Worm (Caenorhabditis elegans) whole organism, late embryonic: ENCODE measurements around the gene T06E6.10.

Experiments used
- C08G9.2 ChIP-seq: sonication (generic microtip); optimal IDR thresholded peaks from 2 replicates; lab custom pipeline; 2016; ENCODE audit warnings: mild to moderate bottlenecking, missing genetic modification characterization, moderate library complexity, missing compliant biosample characterization
- C38D4.7 ChIP-seq: fragments of 200-800 bp; sonication (Bioruptor generic); optimal IDR thresholded peaks from 2 replicates; lab custom pipeline; 2018; ENCODE audit warnings: mild to moderate bottlenecking, missing genetic modification characterization, moderate library complexity, missing compliant biosample characterization
- Y22D7AL.16 ChIP-seq: sonication (generic microtip); optimal IDR thresholded peaks from 2 replicates; lab custom pipeline; 2016; ENCODE audit warnings: missing genetic modification characterization, missing compliant biosample characterization
- ceh-14 ChIP-seq: sonication (generic microtip); optimal IDR thresholded peaks from 2 replicates; lab custom pipeline; 2016; ENCODE audit warnings: missing genotype, missing genetic modification characterization, missing compliant biosample characterization
- ceh-18 ChIP-seq: sonication (generic microtip); optimal IDR thresholded peaks from 2 replicates; lab custom pipeline; 2016; ENCODE audit warnings: missing genetic modification characterization, missing compliant biosample characterization
- ceh-19 ChIP-seq: fragments of 200-800 bp; sonication (Bioruptor generic); optimal IDR thresholded peaks from 2 replicates; lab custom pipeline; 2018; ENCODE audit warnings: mild to moderate bottlenecking, missing genetic modification characterization, missing compliant biosample characterization
- ceh-2 ChIP-seq: sonication (generic microtip); optimal IDR thresholded peaks from 2 replicates; lab custom pipeline; 2016; ENCODE audit warnings: missing genotype, missing genetic modification characterization, missing compliant biosample characterization
- ceh-24 ChIP-seq: sonication (generic microtip); optimal IDR thresholded peaks from 2 replicates; lab custom pipeline; 2016; ENCODE audit warnings: mild to moderate bottlenecking, missing genetic modification characterization, missing compliant biosample characterization
- ceh-34 ChIP-seq: sonication (generic microtip); optimal IDR thresholded peaks from 2 replicates; lab custom pipeline; 2016; ENCODE audit warnings: mild to moderate bottlenecking, missing genetic modification characterization, missing compliant biosample characterization
- ceh-45 ChIP-seq: fragments of 200-800 bp; sonication (Bioruptor generic); IDR thresholded peaks from 2 replicates; pipeline ENCODE4 v1.3.6; 2022; ENCODE audit warnings: missing genetic modification reagents, missing genetic modification characterization, missing compliant biosample characterization
- ceh-48 ChIP-seq: sonication (generic microtip); optimal IDR thresholded peaks from 2 replicates; lab custom pipeline; 2016; ENCODE audit warnings: missing genetic modification characterization, inconsistent platforms, missing compliant biosample characterization
- che-1 ChIP-seq: sonication (generic microtip); optimal IDR thresholded peaks from 2 replicates; lab custom pipeline; 2016; ENCODE audit warnings: mild to moderate bottlenecking, missing genetic modification characterization, missing compliant biosample characterization
- elt-2 ChIP-seq: sonication (generic microtip); optimal IDR thresholded peaks from 2 replicates; lab custom pipeline; 2016; ENCODE audit warnings: missing genetic modification reagents, missing genetic modification characterization, missing compliant biosample characterization
- elt-4 ChIP-seq: sonication (generic microtip); optimal IDR thresholded peaks from 2 replicates; lab custom pipeline; 2016; ENCODE audit warnings: missing genetic modification characterization, missing compliant biosample characterization
- ets-4 ChIP-seq: sonication (generic microtip); optimal IDR thresholded peaks from 2 replicates; lab custom pipeline; 2016; ENCODE audit warnings: missing genetic modification characterization, missing compliant biosample characterization
- eyg-1 ChIP-seq: sonication (generic microtip); optimal IDR thresholded peaks from 2 replicates; lab custom pipeline; 2016; ENCODE audit warnings: missing genotype, missing genetic modification characterization, missing compliant biosample characterization
- fkh-10 ChIP-seq: fragments of 150-350 bp; optimal IDR thresholded peaks from 2 replicates; lab custom pipeline; 2014; ENCODE audit warnings: missing biosample characterization, missing genetic modification reagents, missing genetic modification characterization
- fkh-6 ChIP-seq: sonication (generic microtip); optimal IDR thresholded peaks from 2 replicates; lab custom pipeline; 2016; ENCODE audit warnings: missing genetic modification characterization, missing compliant biosample characterization
- gmeb-2 ChIP-seq: sonication (generic microtip); optimal IDR thresholded peaks from 2 replicates; lab custom pipeline; 2016; ENCODE audit warnings: missing genetic modification characterization, inconsistent platforms, missing compliant biosample characterization
- hlh-13 ChIP-seq: fragments of 200-800 bp; sonication (Bioruptor generic); optimal IDR thresholded peaks from 2 replicates; lab custom pipeline; 2018; ENCODE audit warnings: mild to moderate bottlenecking, missing genetic modification characterization, missing compliant biosample characterization
- hlh-6 ChIP-seq: sonication (generic microtip); optimal IDR thresholded peaks from 2 replicates; lab custom pipeline; 2016; ENCODE audit warnings: missing genotype, missing genetic modification characterization, missing compliant biosample characterization
- hlh-8 ChIP-seq: sonication (generic microtip); optimal IDR thresholded peaks from 2 replicates; lab custom pipeline; 2016; ENCODE audit warnings: missing genotype, missing genetic modification characterization, missing compliant biosample characterization
- lim-6 ChIP-seq: sonication (generic microtip); optimal IDR thresholded peaks from 2 replicates; lab custom pipeline; 2016; ENCODE audit warnings: missing genetic modification characterization, missing compliant biosample characterization
- mec-3 ChIP-seq: sonication (generic microtip); optimal IDR thresholded peaks from 2 replicates; lab custom pipeline; 2016; ENCODE audit warnings: borderline replicate concordance, missing genetic modification characterization, missing compliant biosample characterization
- nhr-11 ChIP-seq: fragments of 150-350 bp; optimal IDR thresholded peaks from 2 replicates; lab custom pipeline; 2014; ENCODE audit warnings: missing biosample characterization, missing genetic modification characterization
- nhr-232 ChIP-seq: sonication (generic microtip); optimal IDR thresholded peaks from 2 replicates; lab custom pipeline; 2016; ENCODE audit warnings: missing genetic modification characterization, missing compliant biosample characterization
- pax-1 ChIP-seq: fragments of 150-350 bp; optimal IDR thresholded peaks from 2 replicates; lab custom pipeline; 2014; ENCODE audit warnings: missing biosample characterization, missing genetic modification characterization
- pha-4 ChIP-seq: fragments of 150-350 bp; optimal IDR thresholded peaks from 2 replicates; lab custom pipeline; 2018; ENCODE audit warnings: missing biosample characterization, missing genetic modification reagents, missing genetic modification characterization
- pqm-1 ChIP-seq: sonication (generic microtip); optimal IDR thresholded peaks from 2 replicates; lab custom pipeline; 2016; ENCODE audit warnings: missing genetic modification characterization, missing compliant biosample characterization
- pros-1 ChIP-seq: fragments of 150-350 bp; optimal IDR thresholded peaks from 2 replicates; lab custom pipeline; 2014; ENCODE audit warnings: missing biosample characterization, missing genetic modification reagents, missing genetic modification characterization
- ref-2 ChIP-seq: sonication (generic microtip); optimal IDR thresholded peaks from 2 replicates; lab custom pipeline; 2016; ENCODE audit warnings: missing genetic modification characterization, missing compliant biosample characterization
- rnt-1 ChIP-seq: sonication (generic microtip); optimal IDR thresholded peaks from 2 replicates; lab custom pipeline; 2016; ENCODE audit warnings: missing genetic modification characterization, missing compliant biosample characterization
- sox-4 ChIP-seq: sonication (generic microtip); optimal IDR thresholded peaks from 2 replicates; lab custom pipeline; 2017; ENCODE audit warnings: mild to moderate bottlenecking, missing genetic modification characterization, inconsistent platforms, missing compliant biosample characterization
- tbx-2 ChIP-seq: sonication (generic microtip); optimal IDR thresholded peaks from 2 replicates; lab custom pipeline; 2016; ENCODE audit warnings: missing genetic modification characterization, missing compliant biosample characterization
- tbx-7 ChIP-seq: sonication (generic microtip); optimal IDR thresholded peaks from 2 replicates; lab custom pipeline; 2016; ENCODE audit warnings: missing genotype, missing genetic modification characterization, missing compliant biosample characterization
- ttx-3 ChIP-seq: sonication (generic microtip); optimal IDR thresholded peaks from 2 replicates; lab custom pipeline; 2016; ENCODE audit warnings: missing genetic modification reagents, missing genetic modification characterization, missing compliant biosample characterization
- unc-42 ChIP-seq: sonication (generic microtip); optimal IDR thresholded peaks from 2 replicates; lab custom pipeline; 2016; ENCODE audit warnings: missing genotype, missing genetic modification characterization, missing compliant biosample characterization
- unc-55 ChIP-seq: sonication (generic microtip); optimal IDR thresholded peaks from 2 replicates; lab custom pipeline; 2017; ENCODE audit warnings: missing biosample characterization, missing genetic modification reagents, missing genetic modification characterization
- unc-86 ChIP-seq: sonication (generic microtip); optimal IDR thresholded peaks from 2 replicates; lab custom pipeline; 2016; ENCODE audit warnings: missing genetic modification characterization, missing compliant biosample characterization
- zip-5 ChIP-seq: sonication (generic microtip); optimal IDR thresholded peaks from 2 replicates; lab custom pipeline; 2016; ENCODE audit warnings: missing genetic modification characterization, missing compliant biosample characterization
- ztf-16 ChIP-seq: sonication (generic microtip); optimal IDR thresholded peaks from 2 replicates; lab custom pipeline; 2017; ENCODE audit warnings: missing genetic modification characterization, missing compliant biosample characterization

The T06E6.10 gene

DNA sequence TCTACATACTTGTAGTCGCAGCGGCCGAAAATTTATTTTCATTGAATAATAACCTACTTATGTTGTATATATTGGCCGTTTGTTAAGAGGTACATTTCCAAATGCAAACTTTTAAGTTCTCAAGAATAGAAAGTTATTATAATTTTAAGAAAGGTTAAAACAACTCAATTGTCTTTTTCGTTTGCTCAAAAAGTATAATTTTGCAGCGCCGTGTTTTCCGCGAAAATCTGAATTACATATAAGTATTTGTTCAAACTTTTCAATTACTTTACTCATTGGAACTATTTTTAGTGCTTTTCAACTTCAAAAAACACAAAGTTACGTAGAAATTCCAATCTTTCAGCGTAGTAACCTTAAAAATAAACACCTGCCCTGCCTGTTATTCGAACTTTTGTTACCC, 27.5 kb downstream of the T06E6.10 start, which contains the start of gene srh-239:
srh-239 (plus strand) TSS at position 301 of the 400 bp plus-strand sequence.
- TF ChIP-seq hlh-6 (tag; lab: Kevin White, UChicago): no peak
- TF ChIP-seq ceh-2: no peak
- TF ChIP-seq sox-4 (tag; lab: Kevin White, UChicago): no peak
- TF ChIP-seq elt-2 (tag; lab: Kevin White, UChicago): no peak
- TF ChIP-seq ttx-3 (tag; lab: Kevin White, UChicago): no peak
- no peak for TF ChIP-seq ceh-18
- TF ChIP-seq unc-42 (tag; lab: Kevin White, UChicago): no peak
- no peak for TF ChIP-seq hlh-13 (GFP tag; lab: Kevin White, UChicago)

DNA sequence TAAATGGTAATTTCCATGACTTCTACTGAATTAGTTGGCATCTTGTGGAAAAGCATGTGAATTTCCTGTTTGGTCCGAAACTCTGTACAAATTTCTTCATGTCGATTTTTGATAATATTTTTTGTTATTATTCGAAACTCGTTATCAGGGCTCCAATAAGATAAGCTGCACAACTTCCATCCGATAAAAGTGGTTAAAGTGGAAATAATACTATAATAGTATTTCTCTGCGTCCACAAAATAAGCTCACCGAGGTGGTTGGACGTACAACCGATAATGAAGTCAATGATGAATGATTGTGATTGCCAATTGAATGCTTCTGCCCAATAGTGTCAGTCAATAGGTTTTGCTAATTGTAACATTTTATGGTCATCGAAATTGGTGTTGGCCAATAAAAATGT, 30.5 kb downstream of the T06E6.10 start, which contains the start of gene T26H5.4:
T26H5.4 (minus strand) TSS at position 294 of the 400 bp plus-strand sequence.
- TF ChIP-seq elt-2 (tag; lab: Kevin White, UChicago) (peak; percentile 57), C38D4.7 (GFP tag; lab: Kevin White, UChicago) (no peak), ref-2 (no peak)
- TF ChIP-seq, all 69 proteins: peak for 1

DNA sequence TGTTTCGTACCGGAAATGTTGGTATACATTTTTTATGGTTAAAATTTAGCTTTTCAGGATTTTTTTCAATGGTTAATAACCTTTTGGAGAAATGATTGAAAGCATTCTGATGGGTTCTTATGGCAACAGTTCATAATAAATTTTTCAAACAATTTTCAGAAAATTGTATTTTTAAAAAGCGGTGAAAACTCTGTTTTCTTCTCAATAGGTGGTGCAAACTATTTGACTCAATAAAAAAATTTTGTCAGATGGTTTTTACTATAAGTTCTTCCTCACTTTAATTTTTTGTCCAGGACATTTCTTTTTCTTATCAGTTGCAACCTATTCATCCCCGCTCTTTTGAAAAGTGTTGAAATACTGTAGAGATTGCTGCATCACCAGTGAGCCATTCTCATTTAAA, 30.9 kb downstream of the T06E6.10 start, which contains the start of gene T26H5.14:
T26H5.14 (plus strand) TSS at position 301 of the 400 bp plus-strand sequence.
- TF ChIP-seq ceh-14 (tag; lab: Kevin White, UChicago): no peak

DNA sequence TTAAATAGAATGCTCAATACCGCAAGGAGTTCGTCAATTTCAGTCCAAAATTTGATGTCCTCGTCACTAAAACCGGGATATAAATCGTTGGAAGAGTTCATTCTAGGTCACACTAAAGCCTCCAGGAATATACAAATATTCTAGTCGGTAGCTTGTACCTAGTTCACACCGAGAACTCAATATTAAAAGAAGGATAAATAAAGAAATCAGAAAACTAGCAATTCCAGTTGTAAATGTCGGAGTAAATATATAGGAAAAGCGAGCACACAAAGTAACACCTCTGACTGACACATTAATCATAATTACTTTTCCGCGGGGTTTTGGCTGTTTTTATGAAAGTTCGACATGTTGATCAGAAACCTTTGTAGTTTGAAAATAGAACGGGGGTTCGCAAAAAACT, 33.5 kb downstream of the T06E6.10 start, which contains the start of gene srw-33:
srw-33 (minus strand) TSS at position 101 of the 400 bp plus-strand sequence.
- TF ChIP-seq gmeb-2 (no peak), hlh-8 (tag; lab: Kevin White, UChicago) (no peak), fkh-6 (no peak), C08G9.2 (tag; lab: Kevin White, UChicago) (no peak), lim-6 (tag; lab: Kevin White, UChicago) (no peak), ceh-24 (tag; lab: Kevin White, UChicago) (no peak), eyg-1 (tag; lab: Kevin White, UChicago) (no peak), ceh-19 (GFP tag; lab: Kevin White, UChicago) (no peak), ceh-48 (tag; lab: Kevin White, UChicago) (no peak)

DNA sequence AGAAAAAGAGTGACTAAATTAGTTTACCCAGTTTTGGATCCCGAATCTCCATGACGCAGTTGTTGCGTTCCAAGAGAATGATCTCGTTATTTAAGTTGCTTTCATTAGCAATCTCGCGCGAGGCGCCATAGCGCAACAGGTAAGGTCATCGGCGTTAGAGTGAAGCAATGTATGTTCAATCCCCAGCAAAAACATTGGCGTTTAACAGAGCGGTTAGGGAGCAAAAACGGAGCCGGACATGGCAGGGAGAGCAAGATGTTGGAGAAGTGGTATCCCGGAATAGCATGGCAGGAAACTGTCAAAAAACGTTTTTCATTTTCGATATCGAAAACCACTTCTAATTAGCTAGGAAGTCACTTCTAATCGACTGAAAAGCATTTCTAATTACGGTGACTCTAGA, 36.4 kb downstream of the T06E6.10 start:
- TF ChIP-seq pha-4 (tag; lab: Kevin White, UChicago) (no peak), ztf-16 (no peak)

DNA sequence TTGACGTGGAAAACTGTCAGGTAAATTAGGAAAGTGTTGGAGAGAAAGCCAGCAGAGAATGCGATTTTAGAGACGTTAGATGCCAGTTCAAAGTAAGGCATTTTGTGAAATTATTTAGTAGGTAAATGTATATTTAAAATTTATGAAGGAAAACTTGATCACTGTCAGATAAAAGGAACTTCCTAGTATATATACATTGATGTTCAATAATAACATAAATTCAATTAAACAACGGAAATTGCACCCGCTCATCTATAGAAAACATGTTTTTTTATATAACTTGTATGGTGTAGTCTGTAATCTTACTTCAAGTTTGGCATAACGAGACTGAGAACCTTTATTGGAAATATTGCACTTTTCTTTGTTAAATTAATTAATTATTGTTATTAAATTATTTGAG, 41.2 kb downstream of the T06E6.10 start, which contains the start of gene str-71:
str-71 (minus strand) TSS at position 101 of the 400 bp plus-strand sequence.
- TF ChIP-seq tbx-2: no peak
- TF ChIP-seq pax-1 (tag; lab: Kevin White, UChicago): no peak
- TF ChIP-seq nhr-11 (tag; lab: Kevin White, UChicago): no peak
- no peak for TF ChIP-seq ceh-34 (tag; lab: Kevin White, UChicago)
- TF ChIP-seq pqm-1 (tag; lab: Kevin White, UChicago): no peak
- TF ChIP-seq rnt-1 (tag; lab: Kevin White, UChicago): no peak
- no peak for TF ChIP-seq tbx-7 (tag; lab: Kevin White, UChicago)
- no peak for TF ChIP-seq mec-3 (tag; lab: Kevin White, UChicago)
- TF ChIP-seq fkh-10: no peak
- TF ChIP-seq elt-4 (tag; lab: Kevin White, UChicago): no peak
- TF ChIP-seq unc-86 (tag; lab: Kevin White, UChicago): no peak
- no peak for TF ChIP-seq unc-55 (GFP tag; lab: Kevin White, UChicago)
- no peak for TF ChIP-seq che-1 (tag; lab: Kevin White, UChicago)
- no peak for TF ChIP-seq Y22D7AL.16
- TF ChIP-seq zip-5: no peak
- no peak for TF ChIP-seq pros-1 (tag; lab: Kevin White, UChicago)
- TF ChIP-seq ets-4 (tag; lab: Kevin White, UChicago): no peak
- no peak for TF ChIP-seq hlh-8 (tag; lab: Kevin White, UChicago)
- TF ChIP-seq nhr-232 (tag; lab: Kevin White, UChicago): no peak
- TF ChIP-seq ceh-45: no peak
- TF ChIP-seq, all 69 proteins: peak for 0
